Fruit fly (Drosophila melanogaster) whole organism, embryonic: Measurements from ENCODE around the gene CG8292.

Source experiments
- CG10959 ChIP-seq: fragments of 200-800 bp; sonication (Bioruptor generic); IDR thresholded peaks from 2 replicates; pipeline ENCODE4 v1.3.6; 2022; ENCODE audit warnings: missing biosample characterization, missing genetic modification characterization
- CG11093 ChIP-seq: fragments of 200-800 bp; sonication (Bioruptor generic); IDR thresholded peaks from 3 replicates; pipeline ENCODE4 v1.3.6; 2022; ENCODE audit warnings: missing biosample characterization, missing genetic modification characterization
- CG11504 ChIP-seq: fragments of 200-800 bp; sonication (Bioruptor generic); optimal IDR thresholded peaks from 3 replicates; lab custom pipeline; 2019; ENCODE audit warnings: missing biosample characterization, mild to moderate bottlenecking, missing genetic modification characterization, moderate library complexity
- CG14050 ChIP-seq: fragments of 200-800 bp; sonication (Bioruptor generic); IDR thresholded peaks from 3 replicates; pipeline ENCODE4 v1.3.6; 2022; ENCODE audit warnings: missing biosample characterization, missing genetic modification characterization
- CG16815 ChIP-seq: fragments of 200-800 bp; sonication (Bioruptor generic); optimal IDR thresholded peaks from 3 replicates; lab custom pipeline; 2017; ENCODE audit warnings: missing biosample characterization, mild to moderate bottlenecking, missing genetic modification characterization
- CG17912 ChIP-seq: fragments of 200-800 bp; sonication (Bioruptor generic); optimal IDR thresholded peaks from 2 replicates; lab custom pipeline; 2018; ENCODE audit warnings: missing biosample characterization, mild to moderate bottlenecking, missing genetic modification characterization
- CG18262 ChIP-seq: fragments of 200-800 bp; optimal IDR thresholded peaks from 3 replicates; lab custom pipeline; 2019; ENCODE audit warnings: missing biosample characterization, mild to moderate bottlenecking, missing genetic modification characterization, moderate library complexity
- CG18476 ChIP-seq: fragments of 200-800 bp; sonication (Bioruptor generic); optimal IDR thresholded peaks from 2 replicates; lab custom pipeline; 2016; ENCODE audit warnings: missing biosample characterization, mild to moderate bottlenecking, missing genetic modification characterization
- CG32772 ChIP-seq: fragments of 200-800 bp; sonication (Bioruptor generic); IDR thresholded peaks from 2 replicates; pipeline ENCODE4 v1.3.6; 2022; ENCODE audit warnings: missing biosample characterization, missing genetic modification characterization
- CG33557 ChIP-seq: fragments of 200-800 bp; sonication (Bioruptor generic); optimal IDR thresholded peaks from 2 replicates; lab custom pipeline; 2019; ENCODE audit warnings: missing biosample characterization, mild to moderate bottlenecking, missing genetic modification characterization, moderate library complexity
- CG3847 ChIP-seq: fragments of 200-800 bp; sonication (Bioruptor generic); IDR thresholded peaks from 2 replicates; pipeline ENCODE4 v1.3.6; 2022; ENCODE audit warnings: missing biosample characterization, missing genetic modification characterization
- CG3995 ChIP-seq: fragments of 200-800 bp; sonication (Bioruptor generic); optimal IDR thresholded peaks from 3 replicates; lab custom pipeline; 2016; ENCODE audit warnings: missing biosample characterization, missing genetic modification characterization
- CG6689 ChIP-seq: fragments of 200-800 bp; sonication (Bioruptor generic); IDR thresholded peaks from 2 replicates; pipeline ENCODE4 v1.3.6; 2022; ENCODE audit warnings: missing biosample characterization, missing genetic modification characterization
- CG6813 ChIP-seq: fragments of 200-800 bp; sonication (Bioruptor generic); optimal IDR thresholded peaks from 2 replicates; lab custom pipeline; 2017; ENCODE audit warnings: missing biosample characterization, missing genetic modification characterization, mild to moderate bottlenecking, moderate library complexity, missing genetic modification reagents
- CG8089 ChIP-seq: fragments of 200-800 bp; sonication (Bioruptor generic); optimal IDR thresholded peaks from 3 replicates; lab custom pipeline; 2016; ENCODE audit warnings: missing biosample characterization, missing genetic modification characterization
- CG9797 ChIP-seq: fragments of 200-800 bp; sonication (Bioruptor generic); optimal IDR thresholded peaks from 3 replicates; lab custom pipeline; 2018; ENCODE audit warnings: missing biosample characterization, mild to moderate bottlenecking, missing genetic modification characterization
- CoRest ChIP-seq: fragments of 200-800 bp; sonication (Bioruptor generic); optimal IDR thresholded peaks from 3 replicates; lab custom pipeline; 2018; ENCODE audit warnings: missing biosample characterization, mild to moderate bottlenecking, missing genetic modification characterization, moderate library complexity
- D19A ChIP-seq: fragments of 200-800 bp; optimal IDR thresholded peaks from 3 replicates; lab custom pipeline; 2019; ENCODE audit warnings: missing biosample characterization, mild to moderate bottlenecking, missing genetic modification characterization, moderate library complexity
- D19B ChIP-seq: fragments of 200-800 bp; sonication (Bioruptor generic); optimal IDR thresholded peaks from 2 replicates; lab custom pipeline; 2017; ENCODE audit warnings: missing biosample characterization, mild to moderate bottlenecking, missing genetic modification characterization
- Dbx ChIP-seq: fragments of 200-800 bp; sonication (Bioruptor generic); IDR thresholded peaks from 3 replicates; pipeline ENCODE4 v1.3.6; 2022; ENCODE audit warnings: missing biosample characterization, missing genetic modification characterization
- Dp ChIP-seq: fragments of 200-800 bp; sonication (Bioruptor generic); optimal IDR thresholded peaks from 2 replicates; lab custom pipeline; 2018; ENCODE audit warnings: missing biosample characterization, mild to moderate bottlenecking, missing genetic modification characterization, moderate library complexity
- Gsc ChIP-seq: fragments of 200-800 bp; sonication (Bioruptor generic); IDR thresholded peaks from 2 replicates; pipeline ENCODE4 v1.3.6; 2022; ENCODE audit warnings: missing biosample characterization, missing genetic modification characterization
- Hmx ChIP-seq: fragments of 200-800 bp; sonication (Bioruptor generic); optimal IDR thresholded peaks from 2 replicates; lab custom pipeline; 2016; ENCODE audit warnings: missing biosample characterization, missing genetic modification characterization
- Hr78 ChIP-seq, 2 experiments: fragments of 200-800 bp in 1 of 2; fragments of >200 bp in 1 of 2; sonication (Bioruptor generic) in 1 of 2; optimal IDR thresholded peaks; 2 replicates each; lab custom pipeline; 2017 to 2019; ENCODE audit warnings: missing biosample characterization in 2 of 2, missing genetic modification characterization in 2 of 2, mild to moderate bottlenecking in 1 of 2, moderate library complexity in 1 of 2
- Mes4 ChIP-seq: fragments of 200-800 bp; sonication (Bioruptor generic); optimal IDR thresholded peaks from 2 replicates; lab custom pipeline; 2016; ENCODE audit warnings: missing biosample characterization, missing genetic modification characterization
- Myb ChIP-seq: fragments of 200-800 bp; sonication (Bioruptor generic); optimal IDR thresholded peaks from 2 replicates; lab custom pipeline; 2016; ENCODE audit warnings: missing biosample characterization, missing genetic modification characterization
- Neu2 ChIP-seq: fragments of 200-800 bp; sonication (Bioruptor generic); optimal IDR thresholded peaks from 3 replicates; lab custom pipeline; 2016; ENCODE audit warnings: missing biosample characterization, missing genetic modification characterization, borderline replicate concordance
- Nf-YA ChIP-seq: fragments of 200-800 bp; sonication (Bioruptor generic); IDR thresholded peaks from 2 replicates; pipeline ENCODE4 v1.3.6; 2022; ENCODE audit warnings: missing biosample characterization, missing genetic modification characterization
- Oaz ChIP-seq: fragments of 200-800 bp; sonication (Bioruptor generic); IDR thresholded peaks from 2 replicates; pipeline ENCODE4 v1.3.6; 2022; ENCODE audit warnings: missing biosample characterization, missing genetic modification characterization
- PHDP ChIP-seq: fragments of 200-800 bp; sonication (Bioruptor generic); optimal IDR thresholded peaks from 3 replicates; lab custom pipeline; 2018; ENCODE audit warnings: missing biosample characterization, mild to moderate bottlenecking, missing genetic modification characterization, moderate library complexity
- Pdp1 ChIP-seq, 2 experiments: fragments of 200-800 bp; sonication (Bioruptor generic); optimal IDR thresholded peaks; 3 replicates each; lab custom pipeline; 2016; ENCODE audit warnings: missing biosample characterization in 2 of 2, missing genetic modification characterization in 2 of 2, mild to moderate bottlenecking in 1 of 2, moderate library complexity in 1 of 2
- Side ChIP-seq: fragments of 200-800 bp; sonication (Bioruptor generic); optimal IDR thresholded peaks from 2 replicates; lab custom pipeline; 2016; ENCODE audit warnings: missing biosample characterization, missing genetic modification characterization
- YL-1 ChIP-seq: fragments of 200-800 bp; sonication (Bioruptor generic); optimal IDR thresholded peaks from 3 replicates; lab custom pipeline; 2017; ENCODE audit warnings: missing biosample characterization, mild to moderate bottlenecking, missing genetic modification characterization
- amos ChIP-seq: fragments of 200-800 bp; sonication (Bioruptor generic); IDR thresholded peaks from 2 replicates; pipeline ENCODE4 v1.3.6; 2022; ENCODE audit warnings: missing biosample characterization, missing genetic modification characterization; ENCODE audit not compliant: partially characterized antibody
- bcd ChIP-seq: fragments of 200-800 bp; sonication (Bioruptor generic); optimal IDR thresholded peaks from 2 replicates; lab custom pipeline; 2017; ENCODE audit warnings: missing biosample characterization, mild to moderate bottlenecking, missing genetic modification characterization
- dpn ChIP-seq, 2 experiments: fragments of 200-800 bp; sonication (Bioruptor generic); optimal IDR thresholded peaks; 3 replicates each; lab custom pipeline; 2016; ENCODE audit warnings: missing biosample characterization in 2 of 2, missing genetic modification characterization in 2 of 2
- grau ChIP-seq: fragments of 200-800 bp; optimal IDR thresholded peaks from 3 replicates; lab custom pipeline; 2019; ENCODE audit warnings: missing biosample characterization, mild to moderate bottlenecking, missing genetic modification characterization, moderate library complexity
- jing ChIP-seq: fragments of 200-800 bp; sonication (Bioruptor generic); optimal IDR thresholded peaks from 2 replicates; lab custom pipeline; 2018; ENCODE audit warnings: missing biosample characterization, mild to moderate bottlenecking, missing genetic modification characterization
- jumu ChIP-seq: fragments of 200-800 bp; sonication (Bioruptor generic); optimal IDR thresholded peaks from 3 replicates; lab custom pipeline; 2016; ENCODE audit warnings: missing biosample characterization, missing genetic modification characterization
- kah ChIP-seq: fragments of 200-800 bp; sonication (Bioruptor generic); optimal IDR thresholded peaks from 2 replicates; lab custom pipeline; 2018; ENCODE audit warnings: missing biosample characterization, mild to moderate bottlenecking, missing genetic modification characterization
- knrl ChIP-seq: fragments of 200-800 bp; sonication (Bioruptor generic); IDR thresholded peaks from 3 replicates; pipeline ENCODE4 v1.3.6; 2022; ENCODE audit warnings: missing biosample characterization, missing genetic modification characterization; ENCODE audit not compliant: partially characterized antibody
- lab ChIP-seq: fragments of 200-800 bp; sonication (Bioruptor generic); optimal IDR thresholded peaks from 3 replicates; lab custom pipeline; 2017; ENCODE audit warnings: missing biosample characterization, missing genetic modification characterization, mild to moderate bottlenecking, moderate library complexity, missing genetic modification reagents
- nmo ChIP-seq: fragments of 200-800 bp; sonication (Bioruptor generic); optimal IDR thresholded peaks from 2 replicates; lab custom pipeline; 2018; ENCODE audit warnings: missing biosample characterization, mild to moderate bottlenecking, missing genetic modification characterization, moderate library complexity
- pb ChIP-seq: fragments of 200-800 bp; sonication (Bioruptor generic); optimal IDR thresholded peaks from 3 replicates; lab custom pipeline; 2016; ENCODE audit warnings: missing biosample characterization, missing genetic modification characterization
- prd ChIP-seq, 3 experiments: fragments of >200 bp in 2 of 3; fragments of 200-800 bp in 1 of 3; sonication (Bioruptor generic) in 1 of 3; optimal IDR thresholded peaks in 2 of 3; IDR thresholded peaks in 1 of 3; 2 replicates in 2 of 3; 3 replicates in 1 of 3; pipeline versions ENCODE4 v1.3.6 to Lab custom; 2017 to 2022; ENCODE audit warnings: missing biosample characterization in 1 of 3, missing genetic modification characterization in 1 of 3
- psq ChIP-seq: fragments of 200-800 bp; sonication (Bioruptor generic); optimal IDR thresholded peaks from 2 replicates; lab custom pipeline; 2017; ENCODE audit warnings: missing biosample characterization, missing genetic modification characterization
- salm ChIP-seq: fragments of 200-800 bp; sonication (Bioruptor generic); optimal IDR thresholded peaks from 2 replicates; lab custom pipeline; 2018; ENCODE audit warnings: missing biosample characterization, mild to moderate bottlenecking, missing genetic modification characterization
- seq ChIP-seq: fragments of 200-800 bp; sonication (Bioruptor generic); IDR thresholded peaks from 2 replicates; pipeline ENCODE4 v1.3.6; 2022; ENCODE audit warnings: missing biosample characterization, missing genetic modification characterization
- tup ChIP-seq: fragments of 200-800 bp; sonication (Bioruptor generic); optimal IDR thresholded peaks from 2 replicates; lab custom pipeline; 2016; ENCODE audit warnings: missing biosample characterization, mild to moderate bottlenecking, missing genetic modification characterization, moderate library complexity
- twi ChIP-seq: fragments of 200-800 bp; optimal IDR thresholded peaks from 2 replicates; lab custom pipeline; 2019; ENCODE audit warnings: missing biosample characterization, mild to moderate bottlenecking, missing genetic modification characterization, moderate library complexity
- wdn ChIP-seq: fragments of 200-800 bp; sonication (Bioruptor generic); IDR thresholded peaks from 2 replicates; pipeline ENCODE4 v1.3.6; 2022; ENCODE audit warnings: missing biosample characterization, missing genetic modification characterization

Gene CG8292

DNA sequence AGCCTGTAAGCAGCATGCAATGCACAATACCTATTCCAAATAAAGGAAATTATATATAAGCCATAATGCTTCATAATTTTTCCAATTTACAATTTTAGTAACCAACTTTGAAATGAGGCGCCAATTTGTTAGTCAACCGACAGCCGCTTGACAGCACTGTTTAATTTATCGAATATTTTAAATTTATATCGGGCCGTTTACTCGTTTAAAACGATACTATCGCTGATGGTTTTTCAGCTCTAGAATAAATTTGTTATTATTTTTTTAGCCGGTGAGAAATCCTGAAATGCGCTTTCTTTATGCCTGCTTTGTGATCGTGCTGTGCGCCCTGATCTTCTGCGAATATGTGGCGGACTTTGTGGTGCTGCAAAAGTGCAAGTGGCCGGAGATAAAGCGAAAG, 19.1 kb downstream of the CG8292 start, which contains the start of gene PGAP5 (continued):
- TF ChIP-seq Neu2 (no peak), CG3847 (GFP tag; lab: Robert Waterston, UW) (peak; percentile 74), CG6813 (no peak), bcd (GFP tag; lab: Kevin White, UChicago) (no peak), CoRest (tag; lab: Kevin White, UChicago) (no peak), CG14050 (GFP tag; lab: Robert Waterston, UW) (no peak), CG11504 (tag; lab: Kevin White, UChicago) (no peak), Hr78 (GFP tag; optimal IDR thresholded peaks at IDR 0.05; lab: Kevin White, UChicago) (no peak), CG16815 (GFP tag; lab: Kevin White, UChicago) (no peak), kah (GFP tag; lab: Kevin White, UChicago) (no peak), YL-1 (GFP tag; lab: Kevin White, UChicago) (peak; percentile 29), Mes4 (GFP tag; lab: Kevin White, UChicago) (no peak), jing (GFP tag; lab: Kevin White, UChicago) (no peak), grau (tag; lab: Kevin White, UChicago) (no peak), Pdp1 (GFP tag; optimal IDR thresholded peaks at IDR 0.05; lab: Kevin White, UChicago) (peak in 1 of 2 experiments; percentile 54), CG18262 (tag; lab: Kevin White, UChicago) (no peak), pb (GFP tag; lab: Kevin White, UChicago) (no peak), CG11093 (GFP tag; lab: Robert Waterston, UW) (no peak), CG8089 (GFP tag; lab: Kevin White, UChicago) (no peak), CG32772 (GFP tag; lab: Robert Waterston, UW) (no peak), CG33557 (GFP tag; lab: Kevin White, UChicago) (no peak), psq (GFP tag; lab: Kevin White, UChicago) (no peak), Nf-YA (no peak), dpn (GFP tag; optimal IDR thresholded peaks at IDR 0.05; lab: Kevin White, UChicago) (no peak), nmo (GFP tag; lab: Kevin White, UChicago) (peak; percentile 28), seq (no peak), twi (no peak), CG17912 (no peak), Hmx (GFP tag; lab: Kevin White, UChicago) (no peak), D19B (GFP tag; lab: Kevin White, UChicago) (no peak), Dbx (peak; percentile 76; the same call in 2 of the 3 replicates), CG6689 (no peak), jumu (GFP tag; lab: Kevin White, UChicago) (no peak), CG3995 (GFP tag; lab: Kevin White, UChicago) (peak; percentile 35), Myb (GFP tag; lab: Kevin White, UChicago) (peak; percentile 56), wdn (GFP tag; lab: Robert Waterston, UW) (no peak), lab (GFP tag; lab: Kevin White, UChicago) (no peak), prd (optimal IDR thresholded peaks at IDR 0.05; lab: Kevin White, UChicago) (no peak), prd (GFP tag; IDR thresholded peaks at IDR 0.05; lab: Robert Waterston, UW) (no peak), D19A (tag; lab: Kevin White, UChicago) (no peak), CG9797 (GFP tag; lab: Kevin White, UChicago) (peak; percentile 13), Side (GFP tag; lab: Kevin White, UChicago) (no peak), tup (GFP tag; lab: Kevin White, UChicago) (no peak), Dp (GFP tag; lab: Kevin White, UChicago) (peak; percentile 96), salm (tag; lab: Kevin White, UChicago) (no peak), Gsc (GFP tag; lab: Robert Waterston, UW) (no peak), amos (peak; percentile 97), PHDP (no peak), Oaz (GFP tag; lab: Robert Waterston, UW) (no peak), CG10959 (no peak), knrl (GFP tag; lab: Robert Waterston, UW) (peak; percentile 91), CG18476 (GFP tag; lab: Kevin White, UChicago) (no peak)
